Worm (Caenorhabditis elegans): ENCODE results near the gene pqn-96.

- TF ChIP-seq cebp-2 (GFP tag; IDR thresholded peaks at IDR 0.05) (no peak), snpc-1.3 (tag; optimal IDR thresholded peaks at IDR 0.05; ENCODE audit: insufficient read depth) (no peak), let-526 (GFP tag; IDR thresholded peaks at IDR 0.05) (no peak), rec-8 (tag; optimal IDR thresholded peaks at IDR 0.05) (no peak), ama-1 (optimal IDR thresholded peaks at IDR 0.05) (no peak), ama-1 (GFP tag; optimal IDR thresholded peaks at IDR 0.05) (no peak), ceh-40 (GFP tag; IDR thresholded peaks at IDR 0.05) (no peak), dox-1 (GFP tag; IDR thresholded peaks at IDR 0.05) (no peak), tlf-1 (GFP tag; optimal IDR thresholded peaks at IDR 0.05) (no peak), mxl-1 (tag; optimal IDR thresholded peaks at IDR 0.05) (no peak), madf-10 (tag; optimal IDR thresholded peaks at IDR 0.05) (no peak), F52B5.7 (tag; optimal IDR thresholded peaks at IDR 0.05) (no peak), gei-17 (GFP tag; optimal IDR thresholded peaks at IDR 0.05) (no peak)
These were observed 12.0 kb upstream of the pqn-96 start for ce11 chrIII:8451181-8451580.
